Worm (Caenorhabditis elegans) whole organism, L1 larva: ENCODE data around the gene F41E6.12.

Experiments used
- ama-1 ChIP-seq: fragments of 150-350 bp; optimal IDR thresholded peaks from 2 replicates; lab custom pipeline; 2014
- efl-1 ChIP-seq, 4 experiments: fragments of 150-350 bp; optimal IDR thresholded peaks in 3 of 4; peaks in 1 of 4; 1 replicate in 1 of 4; 2 replicates in 3 of 4; lab custom pipeline; 2014; ENCODE audit warnings: missing biosample characterization in 2 of 4, missing genetic modification characterization in 2 of 4, missing genetic modification reagents in 2 of 4
- lin-35 ChIP-seq, 2 experiments: fragments of 150-350 bp; optimal IDR thresholded peaks; 2 replicates each; lab custom pipeline; 2014; ENCODE audit warnings: missing biosample characterization in 2 of 2, missing genetic modification characterization in 2 of 2, missing genetic modification reagents in 2 of 2
- mef-2 ChIP-seq: fragments of 150-350 bp; optimal IDR thresholded peaks from 2 replicates; lab custom pipeline; 2014; ENCODE audit warnings: missing biosample characterization, missing genetic modification characterization
- nhr-85 ChIP-seq: sonication (generic microtip); peaks from one replicate; lab custom pipeline; 2016; ENCODE audit warnings: missing genetic modification characterization, inconsistent platforms, missing compliant biosample characterization

DNA sequence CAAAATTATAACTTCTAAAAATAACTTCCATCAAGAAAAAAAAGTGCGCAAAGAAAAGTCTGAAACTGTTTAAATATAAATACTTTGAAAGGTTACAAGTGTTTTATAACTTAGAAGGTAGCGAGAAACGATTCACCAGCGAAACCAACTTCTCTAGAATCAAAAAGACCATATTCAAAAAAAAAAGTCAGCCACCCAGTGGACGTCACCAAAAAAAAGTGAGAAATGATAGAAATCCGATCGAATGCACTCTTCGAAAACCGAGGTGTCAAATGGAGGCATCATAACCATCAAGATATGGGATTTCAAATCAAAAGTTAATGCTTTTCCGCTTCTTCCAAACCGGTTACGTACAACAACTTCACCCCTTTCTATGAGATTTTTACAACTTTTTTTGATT is 42.5 kb downstream of the F41E6.12 start:
- no peak for TF ChIP-seq efl-1 (optimal IDR thresholded peaks at IDR 0.05; lab: Kevin White, UChicago)
- peak in 1 of 2 experiments; percentile 90 for TF ChIP-seq efl-1 (GFP tag; optimal IDR thresholded peaks at IDR 0.05 in 1 of 2; lab: Kevin White, UChicago)
- TF ChIP-seq nhr-85 (tag; lab: Kevin White, UChicago), result no peak
- TF ChIP-seq ama-1 (lab: Kevin White, UChicago), result no peak
- TF ChIP-seq mef-2, result no peak
- no peak for TF ChIP-seq lin-35 (GFP tag; optimal IDR thresholded peaks at IDR 0.05; lab: Kevin White, UChicago)
